Worm (Caenorhabditis elegans) whole organism, late embryonic: ENCODE measurements around the gene C16C10.13.

Experiments
- C08G9.2 ChIP-seq: sonication (generic microtip); optimal IDR thresholded peaks from 2 replicates; lab custom pipeline; 2016; ENCODE audit warnings: mild to moderate bottlenecking, missing genetic modification characterization, moderate library complexity, missing compliant biosample characterization
- F13H6.1 ChIP-seq: sonication (generic microtip); optimal IDR thresholded peaks from 2 replicates; lab custom pipeline; 2016; ENCODE audit warnings: missing genetic modification characterization, missing compliant biosample characterization
- K02D7.2 ChIP-seq: sonication (generic microtip); optimal IDR thresholded peaks from 2 replicates; lab custom pipeline; 2017; ENCODE audit warnings: mild to moderate bottlenecking, missing genetic modification characterization, missing compliant biosample characterization
- K09A11.1 ChIP-seq: sonication (generic microtip); optimal IDR thresholded peaks from 2 replicates; lab custom pipeline; 2017; ENCODE audit warnings: antibody characterized with exemption, mild to moderate bottlenecking, missing genetic modification characterization, missing compliant biosample characterization; ENCODE audit not compliant: insufficient read depth
- ama-1 ChIP-seq: fragments of 150-350 bp; optimal IDR thresholded peaks from 2 replicates; lab custom pipeline; 2014
- ceh-14 ChIP-seq: sonication (generic microtip); optimal IDR thresholded peaks from 2 replicates; lab custom pipeline; 2016; ENCODE audit warnings: missing genotype, missing genetic modification characterization, missing compliant biosample characterization
- ceh-18 ChIP-seq: sonication (generic microtip); optimal IDR thresholded peaks from 2 replicates; lab custom pipeline; 2016; ENCODE audit warnings: missing genetic modification characterization, missing compliant biosample characterization
- ceh-24 ChIP-seq: sonication (generic microtip); optimal IDR thresholded peaks from 2 replicates; lab custom pipeline; 2016; ENCODE audit warnings: mild to moderate bottlenecking, missing genetic modification characterization, missing compliant biosample characterization
- ceh-30 ChIP-seq: fragments of 150-350 bp; optimal IDR thresholded peaks from 2 replicates; lab custom pipeline; 2014; ENCODE audit warnings: missing biosample characterization, missing genetic modification characterization
- ceh-31 ChIP-seq: sonication (generic microtip); optimal IDR thresholded peaks from 2 replicates; lab custom pipeline; 2016; ENCODE audit warnings: missing genetic modification characterization, missing compliant biosample characterization
- ceh-45 ChIP-seq: fragments of 200-800 bp; sonication (Bioruptor generic); IDR thresholded peaks from 2 replicates; pipeline ENCODE4 v1.3.6; 2022; ENCODE audit warnings: missing genetic modification reagents, missing genetic modification characterization, missing compliant biosample characterization
- ceh-48 ChIP-seq: sonication (generic microtip); optimal IDR thresholded peaks from 2 replicates; lab custom pipeline; 2016; ENCODE audit warnings: missing genetic modification characterization, inconsistent platforms, missing compliant biosample characterization
- ceh-6 ChIP-seq: fragments of 200-800 bp; sonication (Bioruptor generic); optimal IDR thresholded peaks from 2 replicates; lab custom pipeline; 2018; ENCODE audit warnings: mild to moderate bottlenecking, missing genetic modification characterization, missing compliant biosample characterization
- che-1 ChIP-seq: sonication (generic microtip); optimal IDR thresholded peaks from 2 replicates; lab custom pipeline; 2016; ENCODE audit warnings: mild to moderate bottlenecking, missing genetic modification characterization, missing compliant biosample characterization
- elt-2 ChIP-seq: sonication (generic microtip); optimal IDR thresholded peaks from 2 replicates; lab custom pipeline; 2016; ENCODE audit warnings: missing genetic modification reagents, missing genetic modification characterization, missing compliant biosample characterization
- elt-4 ChIP-seq: sonication (generic microtip); optimal IDR thresholded peaks from 2 replicates; lab custom pipeline; 2016; ENCODE audit warnings: missing genetic modification characterization, missing compliant biosample characterization
- ets-4 ChIP-seq: sonication (generic microtip); optimal IDR thresholded peaks from 2 replicates; lab custom pipeline; 2016; ENCODE audit warnings: missing genetic modification characterization, missing compliant biosample characterization
- fkh-10 ChIP-seq: fragments of 150-350 bp; optimal IDR thresholded peaks from 2 replicates; lab custom pipeline; 2014; ENCODE audit warnings: missing biosample characterization, missing genetic modification reagents, missing genetic modification characterization
- fkh-6 ChIP-seq: sonication (generic microtip); optimal IDR thresholded peaks from 2 replicates; lab custom pipeline; 2016; ENCODE audit warnings: missing genetic modification characterization, missing compliant biosample characterization
- gmeb-2 ChIP-seq: sonication (generic microtip); optimal IDR thresholded peaks from 2 replicates; lab custom pipeline; 2016; ENCODE audit warnings: missing genetic modification characterization, inconsistent platforms, missing compliant biosample characterization
- hlh-13 ChIP-seq: fragments of 200-800 bp; sonication (Bioruptor generic); optimal IDR thresholded peaks from 2 replicates; lab custom pipeline; 2018; ENCODE audit warnings: mild to moderate bottlenecking, missing genetic modification characterization, missing compliant biosample characterization
- hlh-30 ChIP-seq: sonication (generic microtip); optimal IDR thresholded peaks from 2 replicates; lab custom pipeline; 2017; ENCODE audit warnings: antibody characterized with exemption, missing genetic modification characterization, missing compliant biosample characterization; ENCODE audit not compliant: insufficient read depth
- hlh-8 ChIP-seq: sonication (generic microtip); optimal IDR thresholded peaks from 2 replicates; lab custom pipeline; 2016; ENCODE audit warnings: missing genotype, missing genetic modification characterization, missing compliant biosample characterization
- nfya-1 ChIP-seq: sonication (generic microtip); optimal IDR thresholded peaks from 2 replicates; lab custom pipeline; 2017; ENCODE audit warnings: missing genetic modification characterization, mild to moderate bottlenecking, missing compliant biosample characterization, antibody characterized with exemption, moderate library complexity
- nhr-11 ChIP-seq: fragments of 150-350 bp; optimal IDR thresholded peaks from 2 replicates; lab custom pipeline; 2014; ENCODE audit warnings: missing biosample characterization, missing genetic modification characterization
- npax-4 ChIP-seq: sonication (generic microtip); optimal IDR thresholded peaks from 2 replicates; lab custom pipeline; 2016; ENCODE audit warnings: missing genetic modification characterization, missing compliant biosample characterization
- pag-3 ChIP-seq: sonication (generic microtip); optimal IDR thresholded peaks from 2 replicates; lab custom pipeline; 2016; ENCODE audit warnings: missing compliant biosample characterization, missing genetic modification characterization, borderline replicate concordance
- pax-1 ChIP-seq: fragments of 150-350 bp; optimal IDR thresholded peaks from 2 replicates; lab custom pipeline; 2014; ENCODE audit warnings: missing biosample characterization, missing genetic modification characterization
- pha-2 ChIP-seq: sonication (generic microtip); optimal IDR thresholded peaks from 2 replicates; lab custom pipeline; 2017; ENCODE audit warnings: mild to moderate bottlenecking, missing genetic modification characterization, missing compliant biosample characterization
- pha-4 ChIP-seq: fragments of 150-350 bp; optimal IDR thresholded peaks from 2 replicates; lab custom pipeline; 2018; ENCODE audit warnings: missing biosample characterization, missing genetic modification reagents, missing genetic modification characterization
- pqm-1 ChIP-seq: sonication (generic microtip); optimal IDR thresholded peaks from 2 replicates; lab custom pipeline; 2016; ENCODE audit warnings: missing genetic modification characterization, missing compliant biosample characterization
- pros-1 ChIP-seq: fragments of 150-350 bp; optimal IDR thresholded peaks from 2 replicates; lab custom pipeline; 2014; ENCODE audit warnings: missing biosample characterization, missing genetic modification reagents, missing genetic modification characterization
- rnt-1 ChIP-seq: sonication (generic microtip); optimal IDR thresholded peaks from 2 replicates; lab custom pipeline; 2016; ENCODE audit warnings: missing genetic modification characterization, missing compliant biosample characterization
- sox-2 ChIP-seq: fragments of 200-800 bp; sonication (Bioruptor generic); IDR thresholded peaks from 2 replicates; pipeline ENCODE4 v1.3.6; 2022; ENCODE audit warnings: missing genetic modification reagents, missing genetic modification characterization, missing compliant biosample characterization
- sox-4 ChIP-seq: sonication (generic microtip); optimal IDR thresholded peaks from 2 replicates; lab custom pipeline; 2017; ENCODE audit warnings: mild to moderate bottlenecking, missing genetic modification characterization, inconsistent platforms, missing compliant biosample characterization
- tbx-2 ChIP-seq: sonication (generic microtip); optimal IDR thresholded peaks from 2 replicates; lab custom pipeline; 2016; ENCODE audit warnings: missing genetic modification characterization, missing compliant biosample characterization
- ttx-3 ChIP-seq: sonication (generic microtip); optimal IDR thresholded peaks from 2 replicates; lab custom pipeline; 2016; ENCODE audit warnings: missing genetic modification reagents, missing genetic modification characterization, missing compliant biosample characterization
- unc-3 ChIP-seq, 2 experiments: fragments of 200-800 bp in 1 of 2; sonication (Bioruptor generic) in 1 of 2; sonication (generic microtip) in 1 of 2; conservative IDR thresholded peaks in 1 of 2; optimal IDR thresholded peaks in 1 of 2; 2 replicates each; pipeline versions ENCODE4 v1.3.6 to Lab custom; 2016 to 2022; ENCODE audit warnings: missing compliant biosample characterization in 2 of 2, missing genetic modification characterization in 2 of 2, missing genetic modification reagents in 1 of 2
- unc-42 ChIP-seq: sonication (generic microtip); optimal IDR thresholded peaks from 2 replicates; lab custom pipeline; 2016; ENCODE audit warnings: missing genotype, missing genetic modification characterization, missing compliant biosample characterization
- unc-55 ChIP-seq: sonication (generic microtip); optimal IDR thresholded peaks from 2 replicates; lab custom pipeline; 2017; ENCODE audit warnings: missing biosample characterization, missing genetic modification reagents, missing genetic modification characterization
- unc-86 ChIP-seq: sonication (generic microtip); optimal IDR thresholded peaks from 2 replicates; lab custom pipeline; 2016; ENCODE audit warnings: missing genetic modification characterization, missing compliant biosample characterization
- ztf-16 ChIP-seq: sonication (generic microtip); optimal IDR thresholded peaks from 2 replicates; lab custom pipeline; 2017; ENCODE audit warnings: missing genetic modification characterization, missing compliant biosample characterization

Gene C16C10.13

DNA sequence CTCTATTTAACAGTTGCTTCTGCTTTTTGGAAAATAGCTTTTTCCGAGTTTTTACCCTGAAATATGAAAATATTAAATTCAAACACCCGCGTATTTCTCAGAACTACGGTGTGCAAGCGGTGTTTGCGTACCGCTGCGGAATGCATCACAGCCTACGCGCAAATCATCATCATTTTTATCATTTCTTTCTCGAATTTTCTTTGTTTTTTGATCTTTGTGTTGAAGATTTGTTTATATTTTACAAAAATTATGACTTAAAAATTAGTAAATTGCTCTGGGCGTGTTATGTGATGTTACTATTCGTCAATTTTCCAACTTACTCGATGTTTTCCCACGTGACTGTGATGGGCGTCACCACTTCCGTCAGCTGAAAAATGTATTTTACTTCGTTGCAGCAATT is 25.3 kb upstream of the C16C10.13 start:
- TF ChIP-seq hlh-8, result no peak
- TF ChIP-seq hlh-30 (tag; lab: Kevin White, UChicago), result peak; percentile 1
- TF ChIP-seq fkh-6 (tag; lab: Kevin White, UChicago), result no peak
- no peak for TF ChIP-seq sox-4 (tag; lab: Kevin White, UChicago)
- TF ChIP-seq ets-4 (tag; lab: Kevin White, UChicago), result no peak
- no peak for TF ChIP-seq ceh-45 (GFP tag; lab: Robert Waterston, UW)
- no peak for TF ChIP-seq fkh-10 (GFP tag; lab: Kevin White, UChicago)
- no peak for TF ChIP-seq npax-4 (tag; lab: Kevin White, UChicago)
- TF ChIP-seq pha-2 (tag; lab: Kevin White, UChicago), result no peak
- TF ChIP-seq nfya-1 (tag; lab: Kevin White, UChicago), result peak; percentile 81
- no peak for TF ChIP-seq nhr-11
- peak; percentile 36 for TF ChIP-seq elt-2 (tag; lab: Kevin White, UChicago)
- peak; percentile 15 for TF ChIP-seq ceh-18
- TF ChIP-seq ttx-3, result no peak
- TF ChIP-seq unc-86 (tag; lab: Kevin White, UChicago), result peak; percentile 23
- no peak for TF ChIP-seq gmeb-2 (tag; lab: Kevin White, UChicago)
- peak; percentile 62 for TF ChIP-seq ceh-30 (tag; lab: Kevin White, UChicago)
- TF ChIP-seq ceh-24 (tag; lab: Kevin White, UChicago), result no peak
- no peak for TF ChIP-seq pros-1 (tag; lab: Kevin White, UChicago)
- no peak for TF ChIP-seq C08G9.2
- peak; percentile 5 for TF ChIP-seq tbx-2 (tag; lab: Kevin White, UChicago)
- peak; percentile 74 for TF ChIP-seq unc-55
- TF ChIP-seq K09A11.1 (tag; lab: Kevin White, UChicago), result no peak
- TF ChIP-seq ceh-31 (tag; lab: Kevin White, UChicago), result peak; percentile 15
- TF ChIP-seq ceh-14 (tag; lab: Kevin White, UChicago), result no peak

DNA sequence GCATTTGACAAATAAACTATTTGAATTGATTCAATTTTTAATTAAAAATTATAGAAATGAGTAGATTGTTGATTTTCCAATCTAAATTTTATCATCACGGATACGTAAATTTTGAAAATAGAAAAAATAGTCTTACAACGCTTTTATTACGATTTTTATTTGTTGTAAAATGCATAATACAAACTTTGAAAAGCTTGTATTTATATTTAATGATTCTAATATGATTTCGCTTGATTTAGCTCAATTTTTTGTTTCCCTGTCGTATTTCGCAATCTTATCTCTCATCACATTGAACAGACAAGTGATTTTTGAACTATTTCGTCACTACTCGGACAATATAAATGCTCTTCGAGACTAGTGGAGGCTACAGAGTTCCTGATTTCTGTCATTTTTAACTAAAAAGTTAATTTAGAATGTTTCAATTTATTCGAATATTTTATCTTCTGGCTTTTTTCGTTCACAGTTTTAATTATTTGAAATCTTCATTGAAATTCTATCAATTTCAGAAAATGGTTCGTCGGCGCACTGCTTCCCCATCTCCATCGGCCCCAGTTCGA is 24.6 kb upstream of the C16C10.13 start, which contains the start of the genes wht-3 and har-1:
wht-3 (minus strand) TSS at position 51 of the 557 bp plus-strand sequence.
har-1 (plus strand) TSS at position 507 of the 557 bp plus-strand sequence.
- TF ChIP-seq ama-1 (lab: Kevin White, UChicago) (no peak), pha-4 (tag; lab: Kevin White, UChicago) (no peak), ceh-48 (tag; lab: Kevin White, UChicago) (no peak), F13H6.1 (tag; lab: Kevin White, UChicago) (no peak)

DNA sequence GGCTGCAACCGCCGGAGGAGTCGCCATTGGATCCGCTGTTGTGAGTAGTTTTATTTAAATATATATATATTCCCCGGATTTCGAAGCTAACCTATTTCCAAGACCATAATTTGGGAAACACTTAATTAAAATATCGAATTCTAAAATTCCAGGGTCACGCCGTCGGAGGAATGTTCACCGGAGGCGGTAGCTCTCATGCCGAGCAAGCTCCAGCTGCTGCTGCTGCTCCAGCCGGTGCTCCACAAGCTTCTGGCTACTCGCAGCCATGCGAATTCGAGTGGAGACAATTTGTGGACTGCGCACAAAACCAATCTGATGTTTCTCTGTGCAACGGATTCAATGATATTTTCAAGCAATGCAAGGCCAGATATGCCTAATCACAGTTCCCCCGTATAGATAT is 23.9 kb upstream of the C16C10.13 start:
- TF ChIP-seq ztf-16 (tag; lab: Kevin White, UChicago) (no peak), K02D7.2 (tag; lab: Kevin White, UChicago) (no peak), unc-86 (tag; lab: Kevin White, UChicago) (no peak), pax-1 (tag; lab: Kevin White, UChicago) (no peak), pqm-1 (no peak), unc-3 (GFP tag; conservative IDR thresholded peaks at IDR 0.05; lab: Robert Waterston, UW) (no peak), unc-3 (tag; optimal IDR thresholded peaks at IDR 0.05; lab: Kevin White, UChicago) (no peak), sox-2 (GFP tag; lab: Robert Waterston, UW) (no peak), unc-42 (no peak), che-1 (tag; lab: Kevin White, UChicago) (no peak), nhr-11 (no peak), elt-4 (no peak), rnt-1 (tag; lab: Kevin White, UChicago) (no peak), K09A11.1 (tag; lab: Kevin White, UChicago) (no peak), ceh-6 (no peak), pag-3 (tag; lab: Kevin White, UChicago) (no peak), hlh-13 (GFP tag; lab: Kevin White, UChicago) (no peak)
